Worm (Caenorhabditis elegans): ENCODE results near the gene amt-4.

amt-4 gene

DNA sequence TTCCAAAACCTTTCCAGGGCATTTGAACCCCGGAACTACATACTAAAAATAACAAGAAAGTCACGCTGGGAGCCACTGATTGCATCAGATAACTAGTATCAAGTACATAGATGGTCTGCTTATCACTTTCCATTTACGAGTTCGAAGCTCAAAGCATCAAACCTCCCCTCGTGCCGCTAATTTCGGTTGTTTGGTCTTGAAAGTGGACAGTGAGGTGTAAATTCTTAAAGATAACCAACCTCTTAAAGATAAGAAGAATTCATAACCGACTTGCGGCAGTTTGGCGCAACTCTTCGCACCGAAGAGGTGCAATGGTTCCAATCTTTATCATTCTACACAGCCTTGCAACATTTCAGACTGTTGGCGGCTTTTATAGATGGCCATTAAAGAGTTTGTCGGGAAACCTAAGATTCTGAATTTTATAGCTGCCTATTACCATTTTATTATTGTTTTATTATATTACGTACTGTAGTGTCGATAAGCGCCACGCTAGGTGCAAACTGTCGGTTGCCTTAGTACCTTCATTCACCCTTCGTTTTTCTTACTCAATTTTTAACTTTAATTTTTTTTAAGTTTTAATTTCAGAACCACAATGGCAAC is at the start of gene amt-4:
Gene amt-4, plus strand, starts transcription at position 586 of the 600 bp plus-strand sequence.
- TF ChIP-seq mdl-1 (tag; optimal IDR thresholded peaks at IDR 0.05) (peak; percentile 15), elt-2 (tag; optimal IDR thresholded peaks at IDR 0.05) (peak; percentile 98), pqm-1 (tag; optimal IDR thresholded peaks at IDR 0.05) (peak; percentile 94), jun-1 (tag; optimal IDR thresholded peaks at IDR 0.05) (peak; percentile 78), nhr-77 (tag; optimal IDR thresholded peaks at IDR 0.05) (no peak), pha-4 (tag; optimal IDR thresholded peaks at IDR 0.05) (peak; percentile 62)

DNA sequence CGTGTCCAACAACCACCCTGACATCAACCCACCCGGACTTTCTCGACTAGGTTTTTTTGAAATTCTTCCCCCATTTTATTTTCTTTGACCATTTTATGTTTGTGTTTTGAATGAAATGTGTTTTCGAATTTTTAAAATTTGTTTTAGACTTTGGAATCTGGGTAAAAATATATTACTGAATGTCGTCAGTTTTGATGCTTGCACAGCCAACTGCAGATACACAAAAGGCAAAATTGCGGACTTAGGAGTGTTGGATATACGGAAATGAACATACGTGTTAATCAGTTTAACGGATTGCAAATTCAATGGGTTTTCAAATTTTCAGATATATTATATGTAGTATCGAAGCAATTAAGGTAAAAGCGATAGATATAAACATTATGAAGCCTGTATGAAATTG is 48.3 kb upstream of the amt-4 start:
- TF ChIP-seq ceh-9 (tag; optimal IDR thresholded peaks at IDR 0.05) (no peak), hmg-11 (tag; optimal IDR thresholded peaks at IDR 0.05) (no peak), pha-4 (tag; optimal IDR thresholded peaks at IDR 0.05) (peak; percentile 29), unc-62 (GFP tag; optimal IDR thresholded peaks at IDR 0.05) (no peak), elt-2 (tag; optimal IDR thresholded peaks at IDR 0.05) (peak; percentile 2), nfya-1 (tag; optimal IDR thresholded peaks at IDR 0.05; ENCODE audit: insufficient read depth) (peak; percentile 62)

ce11 chrX:4519968-4520367 is 45.1 kb upstream of the amt-4 start:
- peak; percentile 42 for TF ChIP-seq nfya-1 (tag; optimal IDR thresholded peaks at IDR 0.05; ENCODE audit: insufficient read depth)
- no peak for TF ChIP-seq mml-1 (tag; optimal IDR thresholded peaks at IDR 0.05)
- peak in 1 of 3 experiments; percentile 54 for TF ChIP-seq elt-3 (tag; optimal IDR thresholded peaks at IDR 0.05)
- no peak for TF ChIP-seq unc-39 (tag; optimal IDR thresholded peaks at IDR 0.05)
- no peak for TF ChIP-seq nhr-11 (tag; optimal IDR thresholded peaks at IDR 0.05)
- no peak for TF ChIP-seq aly-2 (tag; optimal IDR thresholded peaks at IDR 0.05)
- TF ChIP-seq eor-1 (tag; optimal IDR thresholded peaks at IDR 0.05): no peak
- TF ChIP-seq snpc-4 (tag; optimal IDR thresholded peaks at IDR 0.05): no peak
- TF ChIP-seq ceh-28 (tag; optimal IDR thresholded peaks at IDR 0.05): peak; percentile 33
- TF ChIP-seq tbx-2 (tag; optimal IDR thresholded peaks at IDR 0.05): no peak
- no peak for TF ChIP-seq ama-1 (optimal IDR thresholded peaks at IDR 0.05)
- TF ChIP-seq unc-62 (GFP tag; optimal IDR thresholded peaks at IDR 0.05): peak; percentile 39
- TF ChIP-seq fkh-10 (GFP tag; optimal IDR thresholded peaks at IDR 0.05): no peak
- TF ChIP-seq ceh-82 (tag; optimal IDR thresholded peaks at IDR 0.05): no peak
- no peak for TF ChIP-seq pha-4 (tag; optimal IDR thresholded peaks at IDR 0.05)
- peak; percentile 27 for TF ChIP-seq lsy-12 (tag; optimal IDR thresholded peaks at IDR 0.05)
- no peak for TF ChIP-seq fos-1 (tag; optimal IDR thresholded peaks at IDR 0.05)
- TF ChIP-seq nhr-43 (tag; optimal IDR thresholded peaks at IDR 0.05; ENCODE audit: poor library complexity, severe bottlenecking): peak; percentile 79
- TF ChIP-seq ceh-9 (tag; optimal IDR thresholded peaks at IDR 0.05): no peak
- no peak for TF ChIP-seq nhr-67 (tag; optimal IDR thresholded peaks at IDR 0.05)
- TF ChIP-seq lin-39 (tag; optimal IDR thresholded peaks at IDR 0.05): no peak
- TF ChIP-seq nhr-25 (tag; optimal IDR thresholded peaks at IDR 0.05): peak; percentile 71
- no peak for TF ChIP-seq hmg-11 (tag; optimal IDR thresholded peaks at IDR 0.05)
- TF ChIP-seq egl-5 (tag; optimal IDR thresholded peaks at IDR 0.05): no peak
- no peak for TF ChIP-seq R02D3.7 (tag; optimal IDR thresholded peaks at IDR 0.05)
- TF ChIP-seq daf-12 (tag; optimal IDR thresholded peaks at IDR 0.05): no peak
- TF ChIP-seq lin-15B (tag; optimal IDR thresholded peaks at IDR 0.05): no peak
- TF ChIP-seq nhr-77 (tag; optimal IDR thresholded peaks at IDR 0.05): no peak
- TF ChIP-seq ztf-4 (tag; optimal IDR thresholded peaks at IDR 0.05): no peak
- TF ChIP-seq ZK546.5 (tag; optimal IDR thresholded peaks at IDR 0.05): no peak
- no peak for TF ChIP-seq nhr-28 (tag; optimal IDR thresholded peaks at IDR 0.05)
- no peak for TF ChIP-seq sea-2 (GFP tag; optimal IDR thresholded peaks at IDR 0.05)
- TF ChIP-seq nhr-237 (tag; optimal IDR thresholded peaks at IDR 0.05): no peak
- peak; percentile 91 for TF ChIP-seq nhr-23 (tag; optimal IDR thresholded peaks at IDR 0.05)
- TF ChIP-seq nhr-76 (tag; optimal IDR thresholded peaks at IDR 0.05): no peak

ce11 chrX:4521166-4521565 is 43.9 kb upstream of the amt-4 start:
- TF ChIP-seq nhr-28 (tag; optimal IDR thresholded peaks at IDR 0.05) (no peak), nhr-12 (tag; optimal IDR thresholded peaks at IDR 0.05) (no peak), nhr-67 (tag; optimal IDR thresholded peaks at IDR 0.05) (no peak), fkh-10 (GFP tag; optimal IDR thresholded peaks at IDR 0.05) (no peak), unc-39 (tag; optimal IDR thresholded peaks at IDR 0.05) (no peak), nfya-1 (tag; optimal IDR thresholded peaks at IDR 0.05; ENCODE audit: insufficient read depth) (peak; percentile 31), fkh-2 (tag; optimal IDR thresholded peaks at IDR 0.05) (no peak)

All from whole organism, L3 larva.